Worm (Caenorhabditis elegans) whole organism, L1 larva: ENCODE results near the gene srx-36.

ENCODE experiments used
- C04F5.9 ChIP-seq: sonication (generic microtip); optimal IDR thresholded peaks from 2 replicates; lab custom pipeline; 2016; ENCODE audit warnings: missing genetic modification characterization, missing compliant biosample characterization
- C16A3.4 ChIP-seq: fragments of 150-350 bp; optimal IDR thresholded peaks from 2 replicates; lab custom pipeline; 2014; ENCODE audit warnings: missing biosample characterization, missing genetic modification characterization
- C34B4.2 ChIP-seq: sonication (generic microtip); optimal IDR thresholded peaks from 2 replicates; lab custom pipeline; 2017; ENCODE audit warnings: mild to moderate bottlenecking, missing genetic modification characterization, missing compliant biosample characterization
- aha-1 ChIP-seq: fragments of 150-350 bp; optimal IDR thresholded peaks from 2 replicates; lab custom pipeline; 2014; ENCODE audit warnings: missing biosample characterization, missing genetic modification characterization
- ceh-63 ChIP-seq: fragments of 200-800 bp; sonication (Bioruptor generic); optimal IDR thresholded peaks from 2 replicates; lab custom pipeline; 2018; ENCODE audit warnings: mild to moderate bottlenecking, missing genetic modification characterization, missing compliant biosample characterization
- ceh-88 ChIP-seq: fragments of 200-800 bp; sonication (Bioruptor generic); IDR thresholded peaks from 2 replicates; pipeline ENCODE4 v1.3.6; 2022; ENCODE audit warnings: missing genetic modification characterization, missing compliant biosample characterization
- efl-1 ChIP-seq, 4 experiments: fragments of 150-350 bp; optimal IDR thresholded peaks in 3 of 4; peaks in 1 of 4; 1 replicate in 1 of 4; 2 replicates in 3 of 4; lab custom pipeline; 2014; ENCODE audit warnings: missing biosample characterization in 2 of 4, missing genetic modification characterization in 2 of 4, missing genetic modification reagents in 2 of 4
- efl-3 ChIP-seq: fragments of 200-800 bp; sonication (Bioruptor generic); optimal IDR thresholded peaks from 2 replicates; lab custom pipeline; 2018; ENCODE audit warnings: mild to moderate bottlenecking, missing genetic modification characterization, missing compliant biosample characterization
- egl-27 ChIP-seq, 2 experiments: fragments of 150-350 bp in 1 of 2; sonication (generic microtip); optimal IDR thresholded peaks; 3 replicates each; lab custom pipeline; 2017 to 2018; ENCODE audit warnings: missing biosample characterization in 2 of 2, missing genetic modification characterization in 2 of 2, missing genetic modification reagents in 2 of 2
- elt-3 ChIP-seq, 6 experiments: fragments of 150-350 bp in 1 of 6; sonication (generic microtip); optimal IDR thresholded peaks; 2 replicates each; lab custom pipeline; 2017 to 2018; ENCODE audit warnings: missing biosample characterization in 6 of 6, missing genetic modification characterization in 6 of 6, inconsistent platforms in 1 of 6
- fkh-4 ChIP-seq: sonication (generic microtip); optimal IDR thresholded peaks from 2 replicates; lab custom pipeline; 2016; ENCODE audit warnings: missing compliant biosample characterization, missing genetic modification characterization, borderline replicate concordance
- fos-1 ChIP-seq: fragments of 150-350 bp; optimal IDR thresholded peaks from 2 replicates; lab custom pipeline; 2014; ENCODE audit warnings: missing biosample characterization, missing genetic modification characterization
- hlh-17 ChIP-seq: fragments of 200-800 bp; sonication (Bioruptor generic); optimal IDR thresholded peaks from 2 replicates; lab custom pipeline; 2018; ENCODE audit warnings: missing genetic modification characterization, mild to moderate bottlenecking, missing compliant biosample characterization, moderate library complexity, borderline replicate concordance
- jun-1 ChIP-seq: fragments of 150-350 bp; optimal IDR thresholded peaks from 2 replicates; lab custom pipeline; 2014; ENCODE audit warnings: missing biosample characterization, missing genetic modification reagents, missing genetic modification characterization
- lin-39 ChIP-seq: fragments of 150-350 bp; optimal IDR thresholded peaks from 2 replicates; lab custom pipeline; 2014; ENCODE audit warnings: missing biosample characterization, missing genetic modification reagents, missing genetic modification characterization
- lir-3 ChIP-seq: sonication (generic microtip); optimal IDR thresholded peaks from 2 replicates; lab custom pipeline; 2016; ENCODE audit warnings: mild to moderate bottlenecking, missing genetic modification characterization, moderate library complexity, missing compliant biosample characterization; ENCODE audit not compliant: poor library complexity
- mdl-1 ChIP-seq, 2 experiments: fragments of 150-350 bp; optimal IDR thresholded peaks; 2 replicates each; lab custom pipeline; 2014 to 2017; ENCODE audit warnings: missing biosample characterization in 2 of 2, missing genetic modification characterization in 2 of 2, inconsistent platforms in 1 of 2
- nhr-11 ChIP-seq: fragments of 150-350 bp; optimal IDR thresholded peaks from 2 replicates; lab custom pipeline; 2014; ENCODE audit warnings: missing biosample characterization, missing genetic modification characterization
- nhr-28 ChIP-seq: fragments of 150-350 bp; optimal IDR thresholded peaks from 2 replicates; lab custom pipeline; 2014; ENCODE audit warnings: missing biosample characterization, missing genetic modification characterization
- nhr-71 ChIP-seq: sonication (generic microtip); optimal IDR thresholded peaks from 2 replicates; lab custom pipeline; 2016; ENCODE audit warnings: mild to moderate bottlenecking, missing genetic modification characterization, moderate library complexity, missing compliant biosample characterization
- nhr-90 ChIP-seq: sonication (generic microtip); optimal IDR thresholded peaks from 2 replicates; lab custom pipeline; 2016; ENCODE audit warnings: mild to moderate bottlenecking, missing genetic modification characterization, missing compliant biosample characterization; ENCODE audit not compliant: poor library complexity
- pag-3 ChIP-seq: sonication (generic microtip); optimal IDR thresholded peaks from 2 replicates; lab custom pipeline; 2017; ENCODE audit warnings: missing genetic modification characterization, mild to moderate bottlenecking, missing compliant biosample characterization, antibody characterized with exemption, borderline replicate concordance; ENCODE audit not compliant: insufficient read depth
- pax-3 ChIP-seq: fragments of 200-800 bp; sonication (Bioruptor generic); optimal IDR thresholded peaks from 2 replicates; lab custom pipeline; 2018; ENCODE audit warnings: mild to moderate bottlenecking, missing genetic modification characterization, moderate library complexity, missing compliant biosample characterization
- rnt-1 ChIP-seq: sonication (generic microtip); optimal IDR thresholded peaks from 2 replicates; lab custom pipeline; 2016; ENCODE audit warnings: mild to moderate bottlenecking, missing genetic modification characterization, moderate library complexity, missing compliant biosample characterization
- skn-1 ChIP-seq: fragments of 150-350 bp; optimal IDR thresholded peaks from 2 replicates; lab custom pipeline; 2014; ENCODE audit warnings: missing biosample characterization, missing genetic modification characterization
- snpc-4 ChIP-seq: fragments of 150-350 bp; optimal IDR thresholded peaks from 2 replicates; lab custom pipeline; 2014; ENCODE audit warnings: missing biosample characterization, missing genetic modification characterization
- tlp-1 ChIP-seq: fragments of 150-350 bp; optimal IDR thresholded peaks from 2 replicates; lab custom pipeline; 2014; ENCODE audit warnings: missing biosample characterization, missing genetic modification characterization
- unc-130 ChIP-seq: fragments of 150-350 bp; optimal IDR thresholded peaks from 2 replicates; lab custom pipeline; 2017; ENCODE audit warnings: missing biosample characterization, missing genetic modification characterization, inconsistent platforms
- unc-62 ChIP-seq: fragments of 150-350 bp; optimal IDR thresholded peaks from 2 replicates; lab custom pipeline; 2014; ENCODE audit warnings: missing biosample characterization, missing genetic modification reagents, missing genetic modification characterization
- unc-86 ChIP-seq: sonication (generic microtip); optimal IDR thresholded peaks from 2 replicates; lab custom pipeline; 2016; ENCODE audit warnings: missing genetic modification characterization, missing compliant biosample characterization
- vab-15 ChIP-seq: sonication (generic microtip); optimal IDR thresholded peaks from 2 replicates; lab custom pipeline; 2017; ENCODE audit warnings: missing genotype, mild to moderate bottlenecking, missing genetic modification characterization, missing compliant biosample characterization
- zag-1 ChIP-seq: fragments of 150-350 bp; optimal IDR thresholded peaks from 2 replicates; lab custom pipeline; 2014; ENCODE audit warnings: missing biosample characterization, missing genetic modification characterization
- zip-4 ChIP-seq: fragments of 200-800 bp; sonication (Bioruptor generic); optimal IDR thresholded peaks from 2 replicates; lab custom pipeline; 2018; ENCODE audit warnings: mild to moderate bottlenecking, missing genetic modification characterization, moderate library complexity, missing compliant biosample characterization
- ztf-4 ChIP-seq: fragments of 150-350 bp; optimal IDR thresholded peaks from 2 replicates; lab custom pipeline; 2014; ENCODE audit warnings: missing biosample characterization, missing genetic modification characterization

srx-36 gene

ce11 chrV:7132248-7132647, 1.4 kb upstream of the srx-36 start, which contains the start of gene sre-10:
TSS of gene sre-10 (plus strand) at chrV:7132548.
- TF ChIP-seq nhr-71 (no peak), lin-39 (no peak), ceh-63 (no peak), unc-62 (GFP tag; lab: Kevin White, UChicago) (no peak), tlp-1 (no peak), elt-3 (tag; optimal IDR thresholded peaks at IDR 0.05; lab: Kevin White, UChicago) (no peak), ceh-88 (no peak), unc-86 (tag; lab: Kevin White, UChicago) (no peak), fos-1 (tag; lab: Kevin White, UChicago) (no peak), aha-1 (no peak), hlh-17 (GFP tag; lab: Kevin White, UChicago) (no peak), nhr-90 (tag; lab: Kevin White, UChicago) (no peak), jun-1 (tag; lab: Kevin White, UChicago) (no peak), nhr-28 (tag; lab: Kevin White, UChicago) (no peak), rnt-1 (tag; lab: Kevin White, UChicago) (no peak), lir-3 (tag; lab: Kevin White, UChicago) (no peak)
- TF ChIP-seq, all 84 proteins: peak for 0

- TF ChIP-seq efl-1 (optimal IDR thresholded peaks at IDR 0.05; lab: Kevin White, UChicago), result no peak
- peak in 1 of 2 experiments; percentile 13 for TF ChIP-seq efl-1 (GFP tag; optimal IDR thresholded peaks at IDR 0.05 in 1 of 2; lab: Kevin White, UChicago)
- no peak for TF ChIP-seq pag-3
- no peak for TF ChIP-seq skn-1 (tag; lab: Kevin White, UChicago)
- TF ChIP-seq efl-3 (GFP tag; lab: Kevin White, UChicago), result no peak
- no peak for TF ChIP-seq fkh-4 (tag; lab: Kevin White, UChicago)
- TF ChIP-seq mdl-1 (tag; optimal IDR thresholded peaks at IDR 0.05; lab: Kevin White, UChicago), result no peak
- no peak for TF ChIP-seq fos-1 (tag; lab: Kevin White, UChicago)
Observed at ce11 chrV:7129460-7129859, 1.4 kb downstream of the srx-36 start, which contains the start of gene T01C4.8. TSS of gene T01C4.8 (minus strand) at chrV:7129560.

ce11 chrV:7123979-7124378, 6.9 kb downstream of the srx-36 start:
- TF ChIP-seq egl-27 (tag; optimal IDR thresholded peaks at IDR 0.05; lab: Kevin White, UChicago), result no peak
- no peak for TF ChIP-seq ztf-4
- TF ChIP-seq zip-4, result no peak
- TF ChIP-seq unc-130, result no peak
- no peak for TF ChIP-seq zag-1 (tag; lab: Kevin White, UChicago)

ce11 chrV:7123188-7123708, 7.6 kb downstream of the srx-36 start, which contains the start of gene lmd-5:
TSS of gene lmd-5 (plus strand) at chrV:7123658.
- no peak for TF ChIP-seq nhr-11 (tag; lab: Kevin White, UChicago)
- TF ChIP-seq efl-3 (GFP tag; lab: Kevin White, UChicago), result no peak
- TF ChIP-seq pax-3 (tag; lab: Kevin White, UChicago), result no peak
- no peak for TF ChIP-seq vab-15 (tag; lab: Kevin White, UChicago)
- no peak for TF ChIP-seq C34B4.2
- TF ChIP-seq zip-4, result no peak
- TF ChIP-seq aha-1, result no peak
- no peak for TF ChIP-seq C16A3.4 (tag; lab: Kevin White, UChicago)
- no peak for TF ChIP-seq tlp-1
- no peak for TF ChIP-seq C04F5.9 (tag; lab: Kevin White, UChicago)
- TF ChIP-seq snpc-4, result no peak
- TF ChIP-seq hlh-17 (GFP tag; lab: Kevin White, UChicago), result no peak
- no peak for TF ChIP-seq fkh-4 (tag; lab: Kevin White, UChicago)
